Worm (Caenorhabditis elegans) whole organism, L2 larva: Measurements from ENCODE around the gene F56B3.11.

Experiments used
- R02D3.7 ChIP-seq: fragments of 150-350 bp; optimal IDR thresholded peaks from 2 replicates; lab custom pipeline; 2014; ENCODE audit warnings: missing biosample characterization, missing genetic modification characterization
- aly-2 ChIP-seq: fragments of 150-350 bp; optimal IDR thresholded peaks from 2 replicates; lab custom pipeline; 2014; ENCODE audit warnings: missing biosample characterization, missing genetic modification characterization
- ama-1 ChIP-seq: fragments of 150-350 bp; optimal IDR thresholded peaks from 2 replicates; lab custom pipeline; 2018; ENCODE audit warnings: inconsistent platforms
- egl-27 ChIP-seq: sonication (generic microtip); optimal IDR thresholded peaks from 3 replicates; lab custom pipeline; 2017; ENCODE audit warnings: missing biosample characterization, missing genetic modification reagents, missing genetic modification characterization
- elt-1 ChIP-seq: fragments of 150-350 bp; optimal IDR thresholded peaks from 2 replicates; lab custom pipeline; 2014; ENCODE audit warnings: missing biosample characterization, missing genetic modification characterization
- elt-3 ChIP-seq: sonication (generic microtip); optimal IDR thresholded peaks from 2 replicates; lab custom pipeline; 2017; ENCODE audit warnings: missing biosample characterization, missing genetic modification characterization
- fos-1 ChIP-seq: fragments of 150-350 bp; optimal IDR thresholded peaks from 2 replicates; lab custom pipeline; 2014; ENCODE audit warnings: missing biosample characterization, missing genetic modification characterization
- lin-11 ChIP-seq: fragments of 150-350 bp; sonication (generic microtip); optimal IDR thresholded peaks from 2 replicates; lab custom pipeline; 2014; ENCODE audit warnings: missing biosample characterization, missing genetic modification characterization, inconsistent platforms, mixed read lengths
- nhr-11 ChIP-seq: fragments of 150-350 bp; optimal IDR thresholded peaks from 2 replicates; lab custom pipeline; 2014; ENCODE audit warnings: missing biosample characterization, missing genetic modification characterization
- nhr-129 ChIP-seq: fragments of 150-350 bp; optimal IDR thresholded peaks from 2 replicates; lab custom pipeline; 2014; ENCODE audit warnings: missing biosample characterization, missing genetic modification characterization
- nhr-6 ChIP-seq: fragments of 150-350 bp; optimal IDR thresholded peaks from 2 replicates; lab custom pipeline; 2014; ENCODE audit warnings: missing biosample characterization, missing genetic modification characterization
- peb-1 ChIP-seq: fragments of 150-350 bp; optimal IDR thresholded peaks from 2 replicates; lab custom pipeline; 2014; ENCODE audit warnings: missing biosample characterization, missing genetic modification characterization
- sma-9 ChIP-seq, 2 experiments: fragments of 150-350 bp in 1 of 2; sonication (generic microtip) in 1 of 2; optimal IDR thresholded peaks; 2 replicates each; lab custom pipeline; 2014 to 2016; ENCODE audit warnings: missing genetic modification characterization in 2 of 2, mild to moderate bottlenecking in 1 of 2, missing biosample characterization in 1 of 2, missing compliant biosample characterization in 1 of 2, missing genetic modification reagents in 1 of 2, moderate library complexity in 1 of 2
- unc-62 ChIP-seq: fragments of 150-350 bp; optimal IDR thresholded peaks from 2 replicates; lab custom pipeline; 2014; ENCODE audit warnings: missing biosample characterization, missing genetic modification reagents, missing genetic modification characterization
- ztf-1 ChIP-seq: fragments of 200-800 bp; sonication (Bioruptor generic); conservative IDR thresholded peaks from 2 replicates; pipeline ENCODE4 v1.3.6; 2022; ENCODE audit warnings: missing genetic modification characterization, missing compliant biosample characterization
- ztf-11 ChIP-seq: sonication (generic microtip); optimal IDR thresholded peaks from 2 replicates; lab custom pipeline; 2017; ENCODE audit warnings: missing biosample characterization, missing genetic modification characterization

F56B3.11 gene

ce11 chrIV:754357-754972 is 41.9 kb downstream of the F56B3.11 start:
- TF ChIP-seq nhr-11, result no peak
- no peak for TF ChIP-seq egl-27 (tag; lab: Kevin White, UChicago)
- TF ChIP-seq elt-3 (tag; lab: Kevin White, UChicago), result no peak
- no peak for TF ChIP-seq nhr-129
- TF ChIP-seq peb-1 (tag; lab: Kevin White, UChicago), result no peak
- no peak for TF ChIP-seq unc-62
- TF ChIP-seq elt-1, result no peak

ce11 chrIV:749557-749956 is 46.8 kb downstream of the F56B3.11 start:
- TF ChIP-seq aly-2 (tag; lab: Kevin White, UChicago) (no peak), R02D3.7 (no peak), ztf-11 (tag; lab: Kevin White, UChicago) (no peak), ama-1 (lab: Kevin White, UChicago) (no peak), nhr-129 (no peak), lin-11 (tag; lab: Kevin White, UChicago) (no peak), ztf-1 (GFP tag; lab: Robert Waterston, UW) (no peak), nhr-6 (tag; lab: Kevin White, UChicago) (no peak), egl-27 (tag; lab: Kevin White, UChicago) (no peak)

- TF ChIP-seq fos-1 (tag; lab: Kevin White, UChicago) (no peak), sma-9 (GFP tag; optimal IDR thresholded peaks at IDR 0.05; lab: Kevin White, UChicago) (peak; percentile 34), sma-9 (tag; optimal IDR thresholded peaks at IDR 0.05; lab: Kevin White, UChicago) (no peak)
Observed at ce11 chrIV:746333-746732, 50.0 kb downstream of the F56B3.11 start.
